Worm (Caenorhabditis elegans) whole organism, early embryonic: ENCODE data around the gene cyp-34A10.

Experiments used
- B0310.2 ChIP-seq: sonication (generic microtip); optimal IDR thresholded peaks from 2 replicates; lab custom pipeline; 2016; ENCODE audit warnings: mild to moderate bottlenecking, missing genetic modification characterization, missing compliant biosample characterization
- ama-1 ChIP-seq: fragments of 150-350 bp; optimal IDR thresholded peaks from 2 replicates; lab custom pipeline; 2014
- ceh-13 ChIP-seq: fragments of 200-800 bp; sonication (Bioruptor generic); optimal IDR thresholded peaks from 2 replicates; lab custom pipeline; 2018; ENCODE audit warnings: mild to moderate bottlenecking, missing genetic modification characterization, missing compliant biosample characterization
- ceh-36 ChIP-seq: sonication (generic microtip); optimal IDR thresholded peaks from 2 replicates; lab custom pipeline; 2016; ENCODE audit warnings: missing genetic modification characterization, inconsistent platforms, missing compliant biosample characterization
- ets-7 ChIP-seq: sonication (generic microtip); optimal IDR thresholded peaks from 2 replicates; lab custom pipeline; 2016; ENCODE audit warnings: missing genotype, missing genetic modification characterization, missing compliant biosample characterization
- hmg-4 ChIP-seq: fragments of 200-800 bp; sonication (Bioruptor generic); optimal IDR thresholded peaks from 2 replicates; lab custom pipeline; 2018; ENCODE audit warnings: mild to moderate bottlenecking, missing genetic modification characterization, missing compliant biosample characterization
- scrt-1 ChIP-seq: fragments of 200-800 bp; sonication (Bioruptor generic); IDR thresholded peaks from 2 replicates; pipeline ENCODE4 v1.3.6; 2022; ENCODE audit warnings: missing genetic modification characterization, missing compliant biosample characterization

DNA sequence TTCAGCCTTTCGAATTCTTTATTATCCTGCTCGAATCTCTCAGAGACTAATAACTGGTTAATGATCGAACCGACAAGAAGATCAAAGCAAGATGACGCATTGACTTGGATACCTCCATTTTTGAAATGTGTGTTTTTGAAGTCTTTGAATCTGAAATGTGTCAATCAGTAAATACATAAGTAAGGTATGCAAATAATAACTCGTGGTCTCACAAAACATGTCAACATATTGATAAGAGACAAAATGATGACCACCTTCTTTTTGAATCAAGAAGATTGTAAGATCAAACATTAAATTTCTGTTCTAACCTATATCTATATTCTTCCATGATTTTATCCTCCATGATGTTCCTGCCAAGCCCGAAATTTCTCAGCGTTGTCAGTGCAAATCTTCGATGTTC is 3.1 kb downstream of the cyp-34A10 start:
- TF ChIP-seq scrt-1 (no peak), ceh-36 (no peak), ets-7 (no peak), ama-1 (lab: Kevin White, UChicago) (no peak), B0310.2 (no peak), ceh-13 (GFP tag; lab: Kevin White, UChicago) (no peak), hmg-4 (GFP tag; lab: Kevin White, UChicago) (no peak)
